Fruit fly (Drosophila melanogaster): ENCODE results near the gene SmE.
A peak's percentile ranks its signal among the peaks of the same experiment; 100 is the strongest.

Gene SmE

DNA sequence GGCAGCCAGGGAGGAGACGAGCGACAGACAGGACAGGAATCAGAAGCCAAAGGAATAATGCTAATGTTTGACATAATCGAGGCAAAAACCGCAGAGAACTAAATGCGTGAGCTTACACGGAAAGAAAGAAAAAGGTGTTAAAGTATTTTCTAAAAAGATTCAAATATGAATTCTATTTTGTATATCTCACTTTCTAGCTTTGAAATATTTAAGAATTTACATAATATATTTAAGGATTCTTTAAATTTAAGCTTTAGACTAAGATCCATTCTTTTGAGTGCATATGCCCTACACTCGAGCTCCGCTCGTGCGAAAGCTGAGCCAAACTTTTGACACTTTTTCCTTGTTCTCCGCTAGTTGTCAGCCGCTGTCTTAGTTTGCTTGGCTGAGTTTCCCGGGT, 46.0 kb upstream of the SmE start:
- TF ChIP-seq psq (GFP tag; optimal IDR thresholded peaks at IDR 0.05) (no peak), N (GFP tag; optimal IDR thresholded peaks at IDR 0.05) (no peak), jim (GFP tag; optimal IDR thresholded peaks at IDR 0.05) (no peak), Sp1 (GFP tag; optimal IDR thresholded peaks at IDR 0.05) (no peak), sage (GFP tag; optimal IDR thresholded peaks at IDR 0.05) (no peak), Dfd (GFP tag; optimal IDR thresholded peaks at IDR 0.05) (no peak), tai (GFP tag; optimal IDR thresholded peaks at IDR 0.05) (no peak), Mio (GFP tag; optimal IDR thresholded peaks at IDR 0.05) (no peak), h (GFP tag; optimal IDR thresholded peaks at IDR 0.05) (no peak), Rel (GFP tag; optimal IDR thresholded peaks at IDR 0.05) (no peak), Rel (tag; optimal IDR thresholded peaks at IDR 0.05) (no peak), CG32264 (GFP tag; optimal IDR thresholded peaks at IDR 0.05) (no peak), Myc (optimal IDR thresholded peaks at IDR 0.05) (no peak), CG9705 (GFP tag; optimal IDR thresholded peaks at IDR 0.05) (no peak), woc (GFP tag; optimal IDR thresholded peaks at IDR 0.05) (no peak)

DNA sequence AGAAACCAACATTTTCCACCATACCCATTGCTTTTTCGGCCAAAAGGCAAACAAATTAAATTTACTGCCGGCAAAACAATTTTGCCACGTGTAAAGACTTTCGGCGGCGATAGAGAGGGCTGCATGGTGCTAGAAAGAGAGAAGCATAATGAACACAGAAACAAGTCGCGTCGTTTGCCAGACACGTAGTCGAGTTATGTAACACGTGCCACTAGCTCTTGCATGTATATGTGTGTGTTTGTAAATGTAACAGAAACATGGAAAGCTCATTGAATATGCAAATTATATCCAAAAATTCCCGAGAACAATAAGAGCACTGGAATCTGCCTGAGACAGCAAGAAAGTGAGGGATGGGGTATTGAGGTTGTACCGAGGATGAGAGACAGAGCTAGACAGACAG, 45.5 kb upstream of the SmE start:
- TF ChIP-seq N (GFP tag; optimal IDR thresholded peaks at IDR 0.05) (no peak), OdsH (GFP tag; optimal IDR thresholded peaks at IDR 0.05) (no peak), Dif (GFP tag; optimal IDR thresholded peaks at IDR 0.05; ENCODE audit: partially characterized antibody) (no peak)

DNA sequence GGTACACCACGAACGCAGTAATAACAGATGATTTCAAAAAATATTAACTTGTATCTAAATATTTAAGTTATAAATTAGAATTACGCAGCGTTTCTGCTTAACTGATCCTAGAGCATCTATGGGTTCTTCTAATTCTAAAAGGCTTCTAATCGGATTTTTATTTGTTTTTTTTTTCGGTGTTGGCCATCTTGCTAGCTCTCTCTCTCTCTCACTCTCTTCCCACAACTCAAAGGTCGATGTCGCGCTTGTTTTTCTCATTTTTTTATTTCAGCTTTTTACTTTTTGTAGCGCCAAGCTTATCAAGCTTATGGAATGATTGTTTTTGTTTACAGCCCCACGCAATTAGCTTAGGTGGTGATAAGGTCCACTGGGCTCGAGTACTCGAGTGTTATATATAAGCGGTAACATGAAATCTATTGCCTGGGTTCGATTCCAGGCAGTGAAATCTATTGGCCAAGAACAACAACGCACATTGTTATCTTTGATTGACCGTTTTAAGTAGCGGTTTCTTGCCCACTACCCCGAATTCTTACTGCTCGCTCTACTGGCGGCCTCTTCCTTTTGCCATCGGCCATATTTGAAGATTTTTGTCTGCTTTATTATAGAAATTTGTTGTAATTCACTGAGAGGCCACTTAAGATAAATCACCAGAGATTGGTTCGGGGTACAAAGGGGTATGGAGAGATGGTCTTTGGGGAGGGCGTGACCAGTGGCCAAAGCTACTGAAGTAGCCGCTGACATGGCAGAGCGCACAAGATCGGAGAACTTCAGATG, 41.2 kb upstream of the SmE start:
- TF ChIP-seq Rel (GFP tag; optimal IDR thresholded peaks at IDR 0.05) (peak; percentile 88), Rel (tag; optimal IDR thresholded peaks at IDR 0.05) (peak; percentile 19), h (GFP tag; optimal IDR thresholded peaks at IDR 0.05) (peak; percentile 61), br (GFP tag; optimal IDR thresholded peaks at IDR 0.05) (peak; percentile 48), tai (GFP tag; optimal IDR thresholded peaks at IDR 0.05) (no peak), Mio (GFP tag; optimal IDR thresholded peaks at IDR 0.05) (no peak), Vsx2 (GFP tag; optimal IDR thresholded peaks at IDR 0.05; ENCODE audit: partially characterized antibody) (peak; percentile 27), Sp1 (GFP tag; optimal IDR thresholded peaks at IDR 0.05) (peak; percentile 60), N (GFP tag; optimal IDR thresholded peaks at IDR 0.05) (no peak), fru (GFP tag; optimal IDR thresholded peaks at IDR 0.05) (peak; percentile 58), brk (GFP tag; optimal IDR thresholded peaks at IDR 0.05) (peak; percentile 37), sage (GFP tag; optimal IDR thresholded peaks at IDR 0.05) (peak; percentile 57), psq (GFP tag; optimal IDR thresholded peaks at IDR 0.05) (peak; percentile 24), Dif (GFP tag; optimal IDR thresholded peaks at IDR 0.05; ENCODE audit: partially characterized antibody) (no peak), jim (GFP tag; optimal IDR thresholded peaks at IDR 0.05) (no peak), dl (GFP tag; optimal IDR thresholded peaks at IDR 0.05; ENCODE audit: insufficient read depth in 1 of 2, partially characterized antibody in 2 of 2) (no peak), Hnf4 (GFP tag; optimal IDR thresholded peaks at IDR 0.05) (peak; percentile 81), CG32264 (GFP tag; optimal IDR thresholded peaks at IDR 0.05) (no peak), foxo (GFP tag; optimal IDR thresholded peaks at IDR 0.05) (peak; percentile 12 to 65), Abd-B (GFP tag; optimal IDR thresholded peaks at IDR 0.05) (no peak), Myc (optimal IDR thresholded peaks at IDR 0.05) (no peak), OdsH (GFP tag; optimal IDR thresholded peaks at IDR 0.05) (peak; percentile 13), rgr (GFP tag; optimal IDR thresholded peaks at IDR 0.05) (peak; percentile 9), ey (GFP tag; optimal IDR thresholded peaks at IDR 0.05) (peak; percentile 32), woc (GFP tag; optimal IDR thresholded peaks at IDR 0.05) (no peak), usp (GFP tag; optimal IDR thresholded peaks at IDR 0.05) (no peak), Hr83 (GFP tag; optimal IDR thresholded peaks at IDR 0.05; ENCODE audit: poor library complexity, severe bottlenecking) (no peak), CrebA (GFP tag; optimal IDR thresholded peaks at IDR 0.05; ENCODE audit: borderline replicate concordance) (peak; percentile 93), HLH106 (tag; optimal IDR thresholded peaks at IDR 0.05) (no peak)

DNA sequence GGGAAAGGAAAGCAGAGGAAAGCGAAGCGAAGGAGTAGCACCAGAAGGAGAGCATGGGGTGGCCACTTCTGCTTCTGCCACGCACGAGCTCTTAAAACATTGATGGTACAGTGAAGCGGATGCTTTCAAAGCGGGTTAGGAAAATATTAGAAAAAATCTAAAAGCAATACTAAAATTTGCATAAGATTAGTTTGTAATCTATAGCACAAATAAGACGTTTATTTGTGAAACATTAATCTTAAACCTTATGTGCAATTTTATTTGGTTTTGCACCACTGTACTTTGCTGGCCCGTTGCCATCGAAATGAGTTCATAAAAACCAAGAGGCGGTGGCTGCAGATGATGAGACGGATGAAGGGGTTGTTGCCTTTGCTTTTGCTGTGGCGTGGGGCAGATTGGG, 40.1 kb upstream of the SmE start:
- peak; percentile 82 for TF ChIP-seq dmrt93B (GFP tag; optimal IDR thresholded peaks at IDR 0.05)
- TF ChIP-seq CG32264 (GFP tag; optimal IDR thresholded peaks at IDR 0.05), result peak; percentile 69
- TF ChIP-seq Jra (GFP tag; optimal IDR thresholded peaks at IDR 0.05), result peak; percentile 56
- peak; percentile 82 for TF ChIP-seq brk (GFP tag; optimal IDR thresholded peaks at IDR 0.05)
- no peak for TF ChIP-seq Hr83 (GFP tag; optimal IDR thresholded peaks at IDR 0.05; ENCODE audit: poor library complexity, severe bottlenecking)
- TF ChIP-seq sage (GFP tag; optimal IDR thresholded peaks at IDR 0.05), result peak; percentile 79
- TF ChIP-seq GATAd (GFP tag; optimal IDR thresholded peaks at IDR 0.05), result no peak
- TF ChIP-seq br (GFP tag; optimal IDR thresholded peaks at IDR 0.05), result peak; percentile 90
- TF ChIP-seq N (GFP tag; optimal IDR thresholded peaks at IDR 0.05), result no peak
- peak; percentile 83 for TF ChIP-seq woc (GFP tag; optimal IDR thresholded peaks at IDR 0.05)
- peak; percentile 86 for TF ChIP-seq OdsH (GFP tag; optimal IDR thresholded peaks at IDR 0.05)
- peak; percentile 90 for TF ChIP-seq HLH106 (tag; optimal IDR thresholded peaks at IDR 0.05)
- peak; percentile 91 for TF ChIP-seq ey (GFP tag; optimal IDR thresholded peaks at IDR 0.05)
- peak; percentile 88 for TF ChIP-seq Sp1 (GFP tag; optimal IDR thresholded peaks at IDR 0.05)
- peak; percentile 78 for TF ChIP-seq CG9705 (GFP tag; optimal IDR thresholded peaks at IDR 0.05)
- no peak for TF ChIP-seq Myc (optimal IDR thresholded peaks at IDR 0.05)
- peak; percentile 6 for TF ChIP-seq Mio (GFP tag; optimal IDR thresholded peaks at IDR 0.05)
- TF ChIP-seq sv (GFP tag; optimal IDR thresholded peaks at IDR 0.05), result peak; percentile 76
- TF ChIP-seq CrebA (GFP tag; optimal IDR thresholded peaks at IDR 0.05; ENCODE audit: borderline replicate concordance), result peak; percentile 54
- peak; percentile 89 for TF ChIP-seq psq (GFP tag; optimal IDR thresholded peaks at IDR 0.05)
- no peak for TF ChIP-seq lola (GFP tag; optimal IDR thresholded peaks at IDR 0.05)
- TF ChIP-seq dsf (GFP tag; optimal IDR thresholded peaks at IDR 0.05; ENCODE audit: borderline replicate concordance), result peak; percentile 62
- TF ChIP-seq pan (optimal IDR thresholded peaks at IDR 0.05), result no peak
- TF ChIP-seq Hr78 (GFP tag; optimal IDR thresholded peaks at IDR 0.05), result no peak
- peak; percentile 87 for TF ChIP-seq rgr (GFP tag; optimal IDR thresholded peaks at IDR 0.05)
- TF ChIP-seq jim (GFP tag; optimal IDR thresholded peaks at IDR 0.05), result no peak
- TF ChIP-seq fru (GFP tag; optimal IDR thresholded peaks at IDR 0.05), result peak; percentile 91
- no peak for TF ChIP-seq Vsx2 (GFP tag; optimal IDR thresholded peaks at IDR 0.05; ENCODE audit: partially characterized antibody)

Data from whole organism, wandering third instar larva.